Worm (Caenorhabditis elegans) whole organism, L1 larva: ENCODE data around the gene C18F10.7.
A peak's percentile ranks its signal among the peaks of the same experiment; 100 is the strongest.

Experiments used
- aha-1 ChIP-seq: fragments of 150-350 bp; optimal IDR thresholded peaks from 2 replicates; lab custom pipeline; 2014; ENCODE audit warnings: missing biosample characterization, missing genetic modification characterization
- alr-1 ChIP-seq: fragments of 200-800 bp; sonication (Bioruptor generic); optimal IDR thresholded peaks from 2 replicates; lab custom pipeline; 2018; ENCODE audit warnings: borderline replicate concordance, mild to moderate bottlenecking, missing genetic modification characterization, missing compliant biosample characterization
- aly-2 ChIP-seq: fragments of 150-350 bp; optimal IDR thresholded peaks from 2 replicates; lab custom pipeline; 2014; ENCODE audit warnings: missing biosample characterization, missing genetic modification characterization
- ama-1 ChIP-seq: fragments of 150-350 bp; optimal IDR thresholded peaks from 2 replicates; lab custom pipeline; 2014
- ceh-63 ChIP-seq: fragments of 200-800 bp; sonication (Bioruptor generic); optimal IDR thresholded peaks from 2 replicates; lab custom pipeline; 2018; ENCODE audit warnings: mild to moderate bottlenecking, missing genetic modification characterization, missing compliant biosample characterization
- ceh-8 ChIP-seq: fragments of 200-800 bp; sonication (Bioruptor generic); optimal IDR thresholded peaks from 2 replicates; lab custom pipeline; 2018; ENCODE audit warnings: mild to moderate bottlenecking, missing genetic modification characterization, moderate library complexity, missing compliant biosample characterization
- ceh-82 ChIP-seq, 3 experiments: fragments of 150-350 bp in 1 of 3; sonication (generic microtip) in 2 of 3; optimal IDR thresholded peaks; 2 replicates each; lab custom pipeline; 2014 to 2017; ENCODE audit warnings: missing biosample characterization in 3 of 3, missing genetic modification characterization in 3 of 3
- ceh-88 ChIP-seq: fragments of 200-800 bp; sonication (Bioruptor generic); IDR thresholded peaks from 2 replicates; pipeline ENCODE4 v1.3.6; 2022; ENCODE audit warnings: missing genetic modification characterization, missing compliant biosample characterization
- ceh-90 ChIP-seq: sonication (generic microtip); optimal IDR thresholded peaks from 2 replicates; lab custom pipeline; 2016; ENCODE audit warnings: missing genetic modification characterization, missing compliant biosample characterization
- ces-1 ChIP-seq: fragments of 150-350 bp; optimal IDR thresholded peaks from 2 replicates; lab custom pipeline; 2014; ENCODE audit warnings: missing biosample characterization, missing genetic modification reagents, missing genetic modification characterization
- efl-1 ChIP-seq, 4 experiments: fragments of 150-350 bp; optimal IDR thresholded peaks in 3 of 4; peaks in 1 of 4; 1 replicate in 1 of 4; 2 replicates in 3 of 4; lab custom pipeline; 2014; ENCODE audit warnings: missing biosample characterization in 2 of 4, missing genetic modification characterization in 2 of 4, missing genetic modification reagents in 2 of 4
- efl-3 ChIP-seq: fragments of 200-800 bp; sonication (Bioruptor generic); optimal IDR thresholded peaks from 2 replicates; lab custom pipeline; 2018; ENCODE audit warnings: mild to moderate bottlenecking, missing genetic modification characterization, missing compliant biosample characterization
- egl-13 ChIP-seq: sonication (generic microtip); optimal IDR thresholded peaks from 2 replicates; lab custom pipeline; 2016; ENCODE audit warnings: missing genotype, missing genetic modification reagents, missing genetic modification characterization, missing compliant biosample characterization
- egl-27 ChIP-seq, 2 experiments: fragments of 150-350 bp in 1 of 2; sonication (generic microtip); optimal IDR thresholded peaks; 3 replicates each; lab custom pipeline; 2017 to 2018; ENCODE audit warnings: missing biosample characterization in 2 of 2, missing genetic modification characterization in 2 of 2, missing genetic modification reagents in 2 of 2
- elt-2 ChIP-seq: sonication (generic microtip); optimal IDR thresholded peaks from 2 replicates; lab custom pipeline; 2016; ENCODE audit warnings: missing genetic modification characterization, mild to moderate bottlenecking, inconsistent platforms, missing compliant biosample characterization, missing genetic modification reagents
- ets-5 ChIP-seq: fragments of 200-800 bp; sonication (Bioruptor generic); IDR thresholded peaks from 2 replicates; pipeline ENCODE4 v1.3.6; 2022; ENCODE audit warnings: missing genetic modification characterization, missing compliant biosample characterization
- fkh-10 ChIP-seq: sonication (generic microtip); optimal IDR thresholded peaks from 2 replicates; lab custom pipeline; 2017; ENCODE audit warnings: missing biosample characterization, missing genetic modification reagents, missing genetic modification characterization
- fkh-4 ChIP-seq: sonication (generic microtip); optimal IDR thresholded peaks from 2 replicates; lab custom pipeline; 2016; ENCODE audit warnings: missing compliant biosample characterization, missing genetic modification characterization, borderline replicate concordance
- fkh-8 ChIP-seq: sonication (generic microtip); optimal IDR thresholded peaks from 2 replicates; lab custom pipeline; 2016; ENCODE audit warnings: mild to moderate bottlenecking, missing genetic modification characterization, missing compliant biosample characterization
- fos-1 ChIP-seq: fragments of 150-350 bp; optimal IDR thresholded peaks from 2 replicates; lab custom pipeline; 2014; ENCODE audit warnings: missing biosample characterization, missing genetic modification characterization
- grh-1 ChIP-seq: fragments of 200-800 bp; sonication (Bioruptor generic); IDR thresholded peaks from 2 replicates; pipeline ENCODE4 v1.3.6; 2022; ENCODE audit warnings: missing genetic modification reagents, missing genetic modification characterization, missing compliant biosample characterization
- hpl-2 ChIP-seq: fragments of 150-350 bp; optimal IDR thresholded peaks from 2 replicates; lab custom pipeline; 2014; ENCODE audit warnings: missing biosample characterization, missing genetic modification reagents, missing genetic modification characterization
- irx-1 ChIP-seq: sonication (generic microtip); optimal IDR thresholded peaks from 2 replicates; lab custom pipeline; 2016; ENCODE audit warnings: missing genetic modification characterization, missing compliant biosample characterization
- isw-1 ChIP-seq: fragments of 200-800 bp; sonication (Bioruptor generic); IDR thresholded peaks from 2 replicates; pipeline ENCODE4 v1.3.6; 2022; ENCODE audit warnings: missing genetic modification characterization, missing compliant biosample characterization
- jun-1 ChIP-seq: fragments of 150-350 bp; optimal IDR thresholded peaks from 2 replicates; lab custom pipeline; 2014; ENCODE audit warnings: missing biosample characterization, missing genetic modification reagents, missing genetic modification characterization
- lin-13 ChIP-seq: fragments of 150-350 bp; optimal IDR thresholded peaks from 2 replicates; lab custom pipeline; 2014; ENCODE audit warnings: missing biosample characterization, missing genetic modification reagents, missing genetic modification characterization
- lin-15B ChIP-seq: fragments of 150-350 bp; sonication (generic microtip); optimal IDR thresholded peaks from 3 replicates; lab custom pipeline; 2014; ENCODE audit warnings: missing biosample characterization, missing genetic modification characterization
- lir-3 ChIP-seq: sonication (generic microtip); optimal IDR thresholded peaks from 2 replicates; lab custom pipeline; 2016; ENCODE audit warnings: mild to moderate bottlenecking, missing genetic modification characterization, moderate library complexity, missing compliant biosample characterization; ENCODE audit not compliant: poor library complexity
- lsy-2 ChIP-seq, 2 experiments: fragments of 150-350 bp; optimal IDR thresholded peaks; 2 replicates each; lab custom pipeline; 2014; ENCODE audit warnings: missing biosample characterization in 2 of 2, missing genetic modification characterization in 2 of 2
- mdl-1 ChIP-seq, 2 experiments: fragments of 150-350 bp; optimal IDR thresholded peaks; 2 replicates each; lab custom pipeline; 2014 to 2017; ENCODE audit warnings: missing biosample characterization in 2 of 2, missing genetic modification characterization in 2 of 2, inconsistent platforms in 1 of 2
- mef-2 ChIP-seq: fragments of 150-350 bp; optimal IDR thresholded peaks from 2 replicates; lab custom pipeline; 2014; ENCODE audit warnings: missing biosample characterization, missing genetic modification characterization
- nhr-12 ChIP-seq: sonication (generic microtip); optimal IDR thresholded peaks from 2 replicates; lab custom pipeline; 2017; ENCODE audit warnings: missing biosample characterization, missing genetic modification characterization
- nhr-20 ChIP-seq: sonication (generic microtip); optimal IDR thresholded peaks from 2 replicates; lab custom pipeline; 2016; ENCODE audit warnings: mild to moderate bottlenecking, missing genetic modification characterization, missing compliant biosample characterization
- nhr-237 ChIP-seq: fragments of 150-350 bp; optimal IDR thresholded peaks from 2 replicates; lab custom pipeline; 2014; ENCODE audit warnings: missing biosample characterization, missing genetic modification characterization
- nhr-47 ChIP-seq: sonication (generic microtip); optimal IDR thresholded peaks from 2 replicates; lab custom pipeline; 2016; ENCODE audit warnings: mild to moderate bottlenecking, missing genetic modification characterization, moderate library complexity, missing compliant biosample characterization
- nhr-71 ChIP-seq: sonication (generic microtip); optimal IDR thresholded peaks from 2 replicates; lab custom pipeline; 2016; ENCODE audit warnings: mild to moderate bottlenecking, missing genetic modification characterization, moderate library complexity, missing compliant biosample characterization
- nhr-90 ChIP-seq: sonication (generic microtip); optimal IDR thresholded peaks from 2 replicates; lab custom pipeline; 2016; ENCODE audit warnings: mild to moderate bottlenecking, missing genetic modification characterization, missing compliant biosample characterization; ENCODE audit not compliant: poor library complexity
- pax-3 ChIP-seq: fragments of 200-800 bp; sonication (Bioruptor generic); optimal IDR thresholded peaks from 2 replicates; lab custom pipeline; 2018; ENCODE audit warnings: mild to moderate bottlenecking, missing genetic modification characterization, moderate library complexity, missing compliant biosample characterization
- snpc-4 ChIP-seq: fragments of 150-350 bp; optimal IDR thresholded peaks from 2 replicates; lab custom pipeline; 2014; ENCODE audit warnings: missing biosample characterization, missing genetic modification characterization
- sup-37 ChIP-seq: fragments of 200-800 bp; sonication (Bioruptor generic); optimal IDR thresholded peaks from 2 replicates; lab custom pipeline; 2018; ENCODE audit warnings: mild to moderate bottlenecking, missing genetic modification characterization, missing compliant biosample characterization
- swsn-7 ChIP-seq: sonication (generic microtip); optimal IDR thresholded peaks from 2 replicates; lab custom pipeline; 2016; ENCODE audit warnings: missing genetic modification characterization, missing compliant biosample characterization
- tbx-2 ChIP-seq: sonication (generic microtip); optimal IDR thresholded peaks from 2 replicates; lab custom pipeline; 2016; ENCODE audit warnings: missing genetic modification characterization, missing compliant biosample characterization
- tlp-1 ChIP-seq: fragments of 150-350 bp; optimal IDR thresholded peaks from 2 replicates; lab custom pipeline; 2014; ENCODE audit warnings: missing biosample characterization, missing genetic modification characterization
- unc-130 ChIP-seq: fragments of 150-350 bp; optimal IDR thresholded peaks from 2 replicates; lab custom pipeline; 2017; ENCODE audit warnings: missing biosample characterization, missing genetic modification characterization, inconsistent platforms
- unc-86 ChIP-seq: sonication (generic microtip); optimal IDR thresholded peaks from 2 replicates; lab custom pipeline; 2016; ENCODE audit warnings: missing genetic modification characterization, missing compliant biosample characterization
- vab-15 ChIP-seq: sonication (generic microtip); optimal IDR thresholded peaks from 2 replicates; lab custom pipeline; 2017; ENCODE audit warnings: missing genotype, mild to moderate bottlenecking, missing genetic modification characterization, missing compliant biosample characterization
- xbp-1 ChIP-seq: sonication (generic microtip); optimal IDR thresholded peaks from 2 replicates; lab custom pipeline; 2016; ENCODE audit warnings: missing genetic modification characterization, missing compliant biosample characterization
- zag-1 ChIP-seq: fragments of 150-350 bp; optimal IDR thresholded peaks from 2 replicates; lab custom pipeline; 2014; ENCODE audit warnings: missing biosample characterization, missing genetic modification characterization
- ztf-11 ChIP-seq, 2 experiments: sonication (generic microtip); optimal IDR thresholded peaks; 2 replicates each; lab custom pipeline; 2016 to 2017; ENCODE audit warnings: missing genetic modification characterization in 2 of 2, missing biosample characterization in 1 of 2, missing compliant biosample characterization in 1 of 2
- ztf-4 ChIP-seq: fragments of 150-350 bp; optimal IDR thresholded peaks from 2 replicates; lab custom pipeline; 2014; ENCODE audit warnings: missing biosample characterization, missing genetic modification characterization

The C18F10.7 gene

DNA sequence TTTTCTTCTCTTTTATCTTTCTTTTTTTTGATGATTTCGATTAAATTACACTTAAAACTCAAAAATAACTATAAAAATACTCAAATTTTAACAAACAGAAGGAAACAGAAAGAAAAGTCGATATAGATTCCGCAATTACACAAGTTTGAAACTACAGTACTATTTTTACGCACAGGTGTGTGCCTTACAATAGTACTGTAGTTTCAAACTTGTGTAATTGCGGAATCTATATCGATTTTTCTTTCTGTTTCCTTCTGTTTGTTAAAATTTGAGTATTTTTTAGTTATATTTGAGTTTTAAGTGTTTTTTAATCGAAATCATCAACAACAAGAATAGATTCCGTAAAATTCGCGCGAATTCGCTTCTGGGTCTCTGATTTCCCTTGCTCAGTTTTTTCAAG, 4.9 kb upstream of the C18F10.7 start:
- no peak for TF ChIP-seq alr-1 (tag; lab: Kevin White, UChicago)
- TF ChIP-seq efl-1 (optimal IDR thresholded peaks at IDR 0.05; lab: Kevin White, UChicago), result no peak
- TF ChIP-seq efl-1 (GFP tag; optimal IDR thresholded peaks at IDR 0.05 in 1 of 2; lab: Kevin White, UChicago), result peak in 1 of 2 experiments; percentile 46
- TF ChIP-seq, all 84 proteins: peak for 1

- TF ChIP-seq lin-13 (GFP tag; lab: Kevin White, UChicago), result peak; percentile 72
- TF ChIP-seq elt-2 (tag; lab: Kevin White, UChicago), result peak; percentile 68
- TF ChIP-seq egl-27 (tag; optimal IDR thresholded peaks at IDR 0.05; lab: Kevin White, UChicago), result peak in 1 of 2 experiments; percentile 81
- TF ChIP-seq xbp-1 (tag; lab: Kevin White, UChicago), result peak; percentile 77
- TF ChIP-seq irx-1 (tag; lab: Kevin White, UChicago), result peak; percentile 75
- TF ChIP-seq zag-1 (tag; lab: Kevin White, UChicago), result no peak
- no peak for TF ChIP-seq aha-1 (tag; lab: Kevin White, UChicago)
- TF ChIP-seq unc-86, result peak; percentile 83
- TF ChIP-seq ets-5 (GFP tag; lab: Robert Waterston, UW), result no peak
- TF ChIP-seq isw-1 (GFP tag; lab: Robert Waterston, UW), result peak; percentile 63
- TF ChIP-seq ztf-11 (tag; optimal IDR thresholded peaks at IDR 0.05; lab: Kevin White, UChicago), result peak in 1 of 2 experiments; percentile 52
- peak; percentile 49 for TF ChIP-seq fkh-4
- peak; percentile 72 for TF ChIP-seq snpc-4 (tag; lab: Kevin White, UChicago)
- peak; percentile 25 for TF ChIP-seq lin-15B (tag; lab: Kevin White, UChicago)
- TF ChIP-seq mef-2 (tag; lab: Kevin White, UChicago), result peak; percentile 28
- TF ChIP-seq ceh-90, result peak; percentile 24
- no peak for TF ChIP-seq nhr-12
- no peak for TF ChIP-seq nhr-237 (tag; lab: Kevin White, UChicago)
- TF ChIP-seq hpl-2, result peak; percentile 68
- peak; percentile 69 for TF ChIP-seq nhr-90 (tag; lab: Kevin White, UChicago)
- peak; percentile 94 for TF ChIP-seq nhr-71
- TF ChIP-seq lsy-2 (tag; optimal IDR thresholded peaks at IDR 0.05; lab: Kevin White, UChicago), result peak; percentile 79 to 81
- TF ChIP-seq ceh-88 (GFP tag; lab: Robert Waterston, UW), result peak; percentile 71; the same call in 1 of the 2 replicates
- TF ChIP-seq efl-3 (GFP tag; lab: Kevin White, UChicago), result no peak
- TF ChIP-seq ama-1 (lab: Kevin White, UChicago), result no peak
- peak; percentile 90 for TF ChIP-seq nhr-20 (tag; lab: Kevin White, UChicago)
- TF ChIP-seq lir-3 (tag; lab: Kevin White, UChicago), result peak; percentile 58
- TF ChIP-seq unc-130, result peak; percentile 66
- no peak for TF ChIP-seq tlp-1 (tag; lab: Kevin White, UChicago)
- TF ChIP-seq nhr-47, result peak; percentile 83
- TF ChIP-seq aly-2 (tag; lab: Kevin White, UChicago), result peak; percentile 59
- peak; percentile 66 for TF ChIP-seq ceh-8
- TF ChIP-seq mdl-1 (tag; optimal IDR thresholded peaks at IDR 0.05; lab: Kevin White, UChicago), result peak in 1 of 2 experiments; percentile 83
- peak; percentile 46 for TF ChIP-seq sup-37 (GFP tag; lab: Kevin White, UChicago)
- peak; percentile 30 for TF ChIP-seq egl-13 (tag; lab: Kevin White, UChicago)
- no peak for TF ChIP-seq vab-15 (tag; lab: Kevin White, UChicago)
- peak; percentile 92 for TF ChIP-seq swsn-7 (tag; lab: Kevin White, UChicago)
- peak; percentile 88 for TF ChIP-seq tbx-2 (tag; lab: Kevin White, UChicago)
- no peak for TF ChIP-seq ces-1 (GFP tag; lab: Kevin White, UChicago)
- peak; percentile 22; the same call in 1 of the 2 replicates for TF ChIP-seq grh-1 (GFP tag; lab: Robert Waterston, UW)
- peak; percentile 56 for TF ChIP-seq fkh-10 (GFP tag; lab: Kevin White, UChicago)
- TF ChIP-seq jun-1 (tag; lab: Kevin White, UChicago), result peak; percentile 76
- TF ChIP-seq ceh-63 (GFP tag; lab: Kevin White, UChicago), result no peak
- TF ChIP-seq ceh-82 (tag; optimal IDR thresholded peaks at IDR 0.05; lab: Kevin White, UChicago), result peak; percentile 50 to 84 (median 62)
- peak; percentile 78 for TF ChIP-seq fos-1 (tag; lab: Kevin White, UChicago)
- peak; percentile 85 for TF ChIP-seq fkh-8 (tag; lab: Kevin White, UChicago)
- peak; percentile 77 for TF ChIP-seq ztf-4 (tag; lab: Kevin White, UChicago)
- TF ChIP-seq pax-3 (tag; lab: Kevin White, UChicago), result peak; percentile 10
Measured at ce11 chrIII:6280070-6280596, 2.0 kb upstream of the C18F10.7 start, which contains the start of gene hmg-1.2. Gene hmg-1.2, plus strand, starts transcription at chrIII:6280380.
